Worm (Caenorhabditis elegans) whole organism, late embryonic: ENCODE data around the gene glb-11.

Experiments
- C08G9.2 ChIP-seq: sonication (generic microtip); optimal IDR thresholded peaks from 2 replicates; lab custom pipeline; 2016; ENCODE audit warnings: mild to moderate bottlenecking, missing genetic modification characterization, moderate library complexity, missing compliant biosample characterization
- C38D4.7 ChIP-seq: fragments of 200-800 bp; sonication (Bioruptor generic); optimal IDR thresholded peaks from 2 replicates; lab custom pipeline; 2018; ENCODE audit warnings: mild to moderate bottlenecking, missing genetic modification characterization, moderate library complexity, missing compliant biosample characterization
- F13H6.1 ChIP-seq: sonication (generic microtip); optimal IDR thresholded peaks from 2 replicates; lab custom pipeline; 2016; ENCODE audit warnings: missing genetic modification characterization, missing compliant biosample characterization
- K09A11.1 ChIP-seq: sonication (generic microtip); optimal IDR thresholded peaks from 2 replicates; lab custom pipeline; 2017; ENCODE audit warnings: antibody characterized with exemption, mild to moderate bottlenecking, missing genetic modification characterization, missing compliant biosample characterization; ENCODE audit not compliant: insufficient read depth
- Y22D7AL.16 ChIP-seq: sonication (generic microtip); optimal IDR thresholded peaks from 2 replicates; lab custom pipeline; 2016; ENCODE audit warnings: missing genetic modification characterization, missing compliant biosample characterization
- ahr-1 ChIP-seq: sonication (generic microtip); optimal IDR thresholded peaks from 2 replicates; lab custom pipeline; 2016; ENCODE audit warnings: missing genetic modification characterization, missing compliant biosample characterization
- ama-1 ChIP-seq: fragments of 150-350 bp; optimal IDR thresholded peaks from 2 replicates; lab custom pipeline; 2014
- ceh-19 ChIP-seq: fragments of 200-800 bp; sonication (Bioruptor generic); optimal IDR thresholded peaks from 2 replicates; lab custom pipeline; 2018; ENCODE audit warnings: mild to moderate bottlenecking, missing genetic modification characterization, missing compliant biosample characterization
- ceh-2 ChIP-seq: sonication (generic microtip); optimal IDR thresholded peaks from 2 replicates; lab custom pipeline; 2016; ENCODE audit warnings: missing genotype, missing genetic modification characterization, missing compliant biosample characterization
- ceh-24 ChIP-seq: sonication (generic microtip); optimal IDR thresholded peaks from 2 replicates; lab custom pipeline; 2016; ENCODE audit warnings: mild to moderate bottlenecking, missing genetic modification characterization, missing compliant biosample characterization
- ceh-30 ChIP-seq: fragments of 150-350 bp; optimal IDR thresholded peaks from 2 replicates; lab custom pipeline; 2014; ENCODE audit warnings: missing biosample characterization, missing genetic modification characterization
- ceh-31 ChIP-seq: sonication (generic microtip); optimal IDR thresholded peaks from 2 replicates; lab custom pipeline; 2016; ENCODE audit warnings: missing genetic modification characterization, missing compliant biosample characterization
- ceh-34 ChIP-seq: sonication (generic microtip); optimal IDR thresholded peaks from 2 replicates; lab custom pipeline; 2016; ENCODE audit warnings: mild to moderate bottlenecking, missing genetic modification characterization, missing compliant biosample characterization
- ceh-6 ChIP-seq: fragments of 200-800 bp; sonication (Bioruptor generic); optimal IDR thresholded peaks from 2 replicates; lab custom pipeline; 2018; ENCODE audit warnings: mild to moderate bottlenecking, missing genetic modification characterization, missing compliant biosample characterization
- ceh-9 ChIP-seq: sonication (generic microtip); optimal IDR thresholded peaks from 2 replicates; lab custom pipeline; 2016; ENCODE audit warnings: mild to moderate bottlenecking, missing genetic modification characterization, inconsistent platforms, missing compliant biosample characterization
- dmd-4 ChIP-seq: sonication (generic microtip); optimal IDR thresholded peaks from 2 replicates; lab custom pipeline; 2016; ENCODE audit warnings: borderline replicate concordance, missing genetic modification characterization, missing compliant biosample characterization
- elt-2 ChIP-seq: sonication (generic microtip); optimal IDR thresholded peaks from 2 replicates; lab custom pipeline; 2016; ENCODE audit warnings: missing genetic modification reagents, missing genetic modification characterization, missing compliant biosample characterization
- elt-4 ChIP-seq: sonication (generic microtip); optimal IDR thresholded peaks from 2 replicates; lab custom pipeline; 2016; ENCODE audit warnings: missing genetic modification characterization, missing compliant biosample characterization
- fkh-10 ChIP-seq: fragments of 150-350 bp; optimal IDR thresholded peaks from 2 replicates; lab custom pipeline; 2014; ENCODE audit warnings: missing biosample characterization, missing genetic modification reagents, missing genetic modification characterization
- fkh-6 ChIP-seq: sonication (generic microtip); optimal IDR thresholded peaks from 2 replicates; lab custom pipeline; 2016; ENCODE audit warnings: missing genetic modification characterization, missing compliant biosample characterization
- hlh-13 ChIP-seq: fragments of 200-800 bp; sonication (Bioruptor generic); optimal IDR thresholded peaks from 2 replicates; lab custom pipeline; 2018; ENCODE audit warnings: mild to moderate bottlenecking, missing genetic modification characterization, missing compliant biosample characterization
- hlh-30 ChIP-seq: sonication (generic microtip); optimal IDR thresholded peaks from 2 replicates; lab custom pipeline; 2017; ENCODE audit warnings: antibody characterized with exemption, missing genetic modification characterization, missing compliant biosample characterization; ENCODE audit not compliant: insufficient read depth
- hlh-6 ChIP-seq: sonication (generic microtip); optimal IDR thresholded peaks from 2 replicates; lab custom pipeline; 2016; ENCODE audit warnings: missing genotype, missing genetic modification characterization, missing compliant biosample characterization
- lim-6 ChIP-seq: sonication (generic microtip); optimal IDR thresholded peaks from 2 replicates; lab custom pipeline; 2016; ENCODE audit warnings: missing genetic modification characterization, missing compliant biosample characterization
- lin-11 ChIP-seq: fragments of 200-800 bp; sonication (Bioruptor generic); optimal IDR thresholded peaks from 2 replicates; lab custom pipeline; 2018; ENCODE audit warnings: mild to moderate bottlenecking, missing genetic modification characterization, missing compliant biosample characterization
- madf-2 ChIP-seq: sonication (generic microtip); optimal IDR thresholded peaks from 2 replicates; lab custom pipeline; 2017; ENCODE audit warnings: missing genetic modification characterization, missing compliant biosample characterization
- mec-3 ChIP-seq: sonication (generic microtip); optimal IDR thresholded peaks from 2 replicates; lab custom pipeline; 2016; ENCODE audit warnings: borderline replicate concordance, missing genetic modification characterization, missing compliant biosample characterization
- nfya-1 ChIP-seq: sonication (generic microtip); optimal IDR thresholded peaks from 2 replicates; lab custom pipeline; 2017; ENCODE audit warnings: missing genetic modification characterization, mild to moderate bottlenecking, missing compliant biosample characterization, antibody characterized with exemption, moderate library complexity
- nhr-11 ChIP-seq: fragments of 150-350 bp; optimal IDR thresholded peaks from 2 replicates; lab custom pipeline; 2014; ENCODE audit warnings: missing biosample characterization, missing genetic modification characterization
- nhr-232 ChIP-seq: sonication (generic microtip); optimal IDR thresholded peaks from 2 replicates; lab custom pipeline; 2016; ENCODE audit warnings: missing genetic modification characterization, missing compliant biosample characterization
- pag-3 ChIP-seq: sonication (generic microtip); optimal IDR thresholded peaks from 2 replicates; lab custom pipeline; 2016; ENCODE audit warnings: missing compliant biosample characterization, missing genetic modification characterization, borderline replicate concordance
- pqm-1 ChIP-seq: sonication (generic microtip); optimal IDR thresholded peaks from 2 replicates; lab custom pipeline; 2016; ENCODE audit warnings: missing genetic modification characterization, missing compliant biosample characterization
- ref-2 ChIP-seq: sonication (generic microtip); optimal IDR thresholded peaks from 2 replicates; lab custom pipeline; 2016; ENCODE audit warnings: missing genetic modification characterization, missing compliant biosample characterization
- rnt-1 ChIP-seq: sonication (generic microtip); optimal IDR thresholded peaks from 2 replicates; lab custom pipeline; 2016; ENCODE audit warnings: missing genetic modification characterization, missing compliant biosample characterization
- syd-9 ChIP-seq: sonication (generic microtip); optimal IDR thresholded peaks from 2 replicates; lab custom pipeline; 2016; ENCODE audit warnings: mild to moderate bottlenecking, missing genetic modification characterization, moderate library complexity, missing compliant biosample characterization
- tbx-2 ChIP-seq: sonication (generic microtip); optimal IDR thresholded peaks from 2 replicates; lab custom pipeline; 2016; ENCODE audit warnings: missing genetic modification characterization, missing compliant biosample characterization
- tbx-7 ChIP-seq: sonication (generic microtip); optimal IDR thresholded peaks from 2 replicates; lab custom pipeline; 2016; ENCODE audit warnings: missing genotype, missing genetic modification characterization, missing compliant biosample characterization
- ttx-3 ChIP-seq: sonication (generic microtip); optimal IDR thresholded peaks from 2 replicates; lab custom pipeline; 2016; ENCODE audit warnings: missing genetic modification reagents, missing genetic modification characterization, missing compliant biosample characterization
- unc-42 ChIP-seq: sonication (generic microtip); optimal IDR thresholded peaks from 2 replicates; lab custom pipeline; 2016; ENCODE audit warnings: missing genotype, missing genetic modification characterization, missing compliant biosample characterization
- zip-5 ChIP-seq: sonication (generic microtip); optimal IDR thresholded peaks from 2 replicates; lab custom pipeline; 2016; ENCODE audit warnings: missing genetic modification characterization, missing compliant biosample characterization

glb-11 gene

DNA sequence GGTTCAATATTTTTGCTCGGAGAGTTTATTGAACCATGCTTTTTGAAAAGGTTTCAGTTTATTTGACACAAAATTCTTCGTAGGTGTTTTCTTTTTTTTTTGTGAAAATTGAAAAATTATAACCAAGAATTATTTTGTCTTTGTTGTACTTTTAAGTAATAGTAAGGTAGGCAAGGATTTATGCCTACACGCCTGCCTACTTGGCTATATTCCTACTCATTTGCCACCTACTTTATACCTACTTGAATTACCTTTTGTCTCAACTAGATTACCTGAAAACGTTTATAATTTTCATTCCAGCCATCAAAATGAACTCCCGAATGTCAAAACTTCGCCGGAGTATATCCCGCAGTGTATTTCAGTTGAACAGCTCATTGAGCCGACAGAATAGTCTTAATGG lies 20.0 kb upstream of the glb-11 start, which contains the start of gene C36E8.4:
Gene C36E8.4, plus strand, starts transcription at position 301 of the 400 bp plus-strand sequence.
- TF ChIP-seq fkh-6 (tag; lab: Kevin White, UChicago) (no peak), hlh-13 (GFP tag; lab: Kevin White, UChicago) (no peak), C38D4.7 (no peak), nhr-232 (tag; lab: Kevin White, UChicago) (no peak), pqm-1 (tag; lab: Kevin White, UChicago) (no peak), rnt-1 (tag; lab: Kevin White, UChicago) (no peak), elt-2 (tag; lab: Kevin White, UChicago) (no peak), Y22D7AL.16 (no peak), ttx-3 (tag; lab: Kevin White, UChicago) (no peak), ama-1 (lab: Kevin White, UChicago) (no peak), ceh-19 (no peak)

DNA sequence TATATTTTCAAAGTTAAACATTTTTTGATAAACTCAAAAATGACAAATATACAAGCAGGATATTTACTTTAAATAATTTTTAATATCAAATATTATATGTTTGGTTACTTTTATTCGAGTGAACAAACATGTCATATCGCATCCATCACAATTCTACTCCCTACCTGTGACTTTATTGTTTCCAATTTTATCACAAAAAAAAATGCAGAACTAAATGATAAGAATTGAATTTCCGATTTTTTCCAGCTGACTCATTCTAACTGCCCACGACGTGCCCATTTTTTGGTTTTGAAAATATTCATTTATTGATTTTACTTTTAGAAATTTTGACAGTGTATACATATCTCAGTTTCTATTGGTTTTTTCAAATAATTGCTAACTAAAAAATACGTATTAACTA lies 19.0 kb upstream of the glb-11 start:
- TF ChIP-seq ceh-19 (no peak), tbx-7 (no peak), pag-3 (tag; lab: Kevin White, UChicago) (no peak), mec-3 (no peak), lin-11 (tag; lab: Kevin White, UChicago) (no peak), ceh-30 (tag; lab: Kevin White, UChicago) (no peak), elt-4 (no peak), fkh-10 (GFP tag; lab: Kevin White, UChicago) (no peak), ceh-2 (no peak), ttx-3 (tag; lab: Kevin White, UChicago) (no peak), ceh-6 (GFP tag; lab: Kevin White, UChicago) (no peak), hlh-30 (tag; lab: Kevin White, UChicago) (no peak), dmd-4 (tag; lab: Kevin White, UChicago) (no peak), rnt-1 (tag; lab: Kevin White, UChicago) (no peak), K09A11.1 (tag; lab: Kevin White, UChicago) (no peak), lim-6 (no peak), elt-2 (tag; lab: Kevin White, UChicago) (no peak)

DNA sequence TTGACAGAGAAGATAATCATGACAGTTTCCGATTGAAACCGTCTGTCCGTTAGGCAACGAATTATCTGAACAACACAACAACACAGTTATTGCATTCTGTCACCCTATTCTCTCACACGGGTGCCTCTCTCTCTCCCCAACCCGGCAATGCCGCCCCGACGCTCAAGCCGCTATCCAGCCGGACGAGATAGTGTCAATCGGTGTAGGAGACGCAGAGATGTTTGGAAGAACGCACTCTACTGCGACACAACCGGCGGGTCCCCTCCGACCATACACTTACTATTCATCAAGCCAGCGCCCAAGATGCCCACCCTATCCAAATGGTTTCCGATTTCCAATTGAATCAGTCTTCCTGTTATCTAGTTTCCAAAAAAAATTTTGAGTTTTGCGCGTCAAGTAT lies 18.2 kb upstream of the glb-11 start:
- TF ChIP-seq ceh-34: peak; percentile 55
- TF ChIP-seq syd-9 (tag; lab: Kevin White, UChicago): peak; percentile 4
- TF ChIP-seq F13H6.1 (tag; lab: Kevin White, UChicago): no peak
- peak; percentile 69 for TF ChIP-seq tbx-2 (tag; lab: Kevin White, UChicago)
- TF ChIP-seq C08G9.2 (tag; lab: Kevin White, UChicago): peak; percentile 6
- peak; percentile 68 for TF ChIP-seq hlh-6
- TF ChIP-seq unc-42: peak; percentile 11
- TF ChIP-seq ref-2 (tag; lab: Kevin White, UChicago): peak; percentile 67
- TF ChIP-seq zip-5 (tag; lab: Kevin White, UChicago): no peak
- no peak for TF ChIP-seq ahr-1 (tag; lab: Kevin White, UChicago)
- TF ChIP-seq nfya-1 (tag; lab: Kevin White, UChicago): peak; percentile 50
- TF ChIP-seq ceh-31 (tag; lab: Kevin White, UChicago): peak; percentile 25
- TF ChIP-seq ceh-6 (GFP tag; lab: Kevin White, UChicago): peak; percentile 18

ce11 chrIII:4009181-4009580 lies 17.2 kb upstream of the glb-11 start:
- no peak for TF ChIP-seq tbx-2 (tag; lab: Kevin White, UChicago)
- no peak for TF ChIP-seq ceh-24 (tag; lab: Kevin White, UChicago)
- no peak for TF ChIP-seq ceh-6 (GFP tag; lab: Kevin White, UChicago)
- no peak for TF ChIP-seq ceh-9 (tag; lab: Kevin White, UChicago)
- no peak for TF ChIP-seq madf-2
- TF ChIP-seq nhr-11: no peak
- no peak for TF ChIP-seq K09A11.1 (tag; lab: Kevin White, UChicago)
- TF ChIP-seq nfya-1 (tag; lab: Kevin White, UChicago): peak; percentile 86
